Fruit fly (Drosophila melanogaster) ovary, adult (tissue): ENCODE results near the gene CG14454.
"Not testable (repeated sequence)": the region's sequence is repeated elsewhere in the genome, so short reads cannot be mapped to it uniquely, and the experiment has no call there.

ENCODE experiments used
- CG17801 ChIP-seq: fragments of 200-800 bp; optimal IDR thresholded peaks from 2 replicates; lab custom pipeline; 2019; ENCODE audit warnings: missing biosample characterization, mild to moderate bottlenecking, missing genetic modification characterization, moderate library complexity; ENCODE audit not compliant: partially characterized antibody

Gene CG14454

DNA sequence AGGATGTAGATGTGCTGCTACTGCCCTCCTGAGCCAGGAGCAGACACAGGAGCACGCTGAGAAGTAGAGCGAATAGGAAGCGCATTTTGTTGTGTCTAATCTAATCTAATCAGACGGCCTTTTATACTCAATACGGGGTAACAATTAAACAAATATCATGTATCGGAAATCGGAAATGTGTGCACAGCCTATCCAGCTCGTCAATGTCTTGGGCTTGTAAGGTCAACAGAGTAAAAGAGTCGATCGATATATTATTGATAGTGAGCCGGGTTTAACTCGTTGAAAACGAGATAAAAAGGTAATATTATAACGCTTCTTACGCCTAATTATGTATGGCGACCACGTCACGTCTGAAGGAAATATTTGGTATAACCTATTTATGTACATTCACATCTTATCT, at the start of gene CG14454:
TSS of gene CG14454 (minus strand) at position 101 of the 400 bp plus-strand sequence.
- not testable (repeated sequence) for TF ChIP-seq CG17801

- peak; percentile 81 for TF ChIP-seq CG17801
These were observed 49.2 kb upstream of the CG14454 start, which contains the start of gene CG7369 for dm6 chr3L:22741389-22742120. Gene CG7369, plus strand, starts transcription at chr3L:22741793.

dm6 chr3L:22737732-22738611, 45.6 kb upstream of the CG14454 start, which contains the start of gene CG11241:
Gene CG11241, minus strand, starts transcription at chr3L:22738420.
- peak; percentile 37 for TF ChIP-seq CG17801

dm6 chr3L:22733607-22734006, 41.3 kb upstream of the CG14454 start:
- TF ChIP-seq CG17801, result no peak

DNA sequence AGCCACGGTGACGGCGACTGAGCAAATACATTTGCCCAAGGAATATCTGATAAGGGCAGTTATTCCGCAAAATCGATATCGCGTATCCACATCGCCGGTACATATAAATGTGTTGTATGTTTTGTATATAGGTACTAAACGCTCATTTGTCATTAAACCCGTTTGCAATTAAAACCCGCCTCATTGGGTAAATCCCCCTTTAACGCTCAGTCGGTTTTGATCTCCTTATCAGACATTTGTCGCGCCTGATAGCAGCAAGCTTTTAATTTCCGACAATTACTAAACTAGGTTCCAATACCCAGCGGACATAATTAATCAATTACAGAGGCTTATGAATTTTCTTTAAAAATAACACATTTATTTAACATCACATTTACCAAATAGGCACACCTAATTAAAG, 39.1 kb upstream of the CG14454 start:
- TF ChIP-seq CG17801, result no peak

- TF ChIP-seq CG17801, result no peak
These were observed 37.1 kb upstream of the CG14454 start, which contains the start of gene CG32454 for dm6 chr3L:22729466-22729865. Gene CG32454, plus strand, starts transcription at chr3L:22729766.

DNA sequence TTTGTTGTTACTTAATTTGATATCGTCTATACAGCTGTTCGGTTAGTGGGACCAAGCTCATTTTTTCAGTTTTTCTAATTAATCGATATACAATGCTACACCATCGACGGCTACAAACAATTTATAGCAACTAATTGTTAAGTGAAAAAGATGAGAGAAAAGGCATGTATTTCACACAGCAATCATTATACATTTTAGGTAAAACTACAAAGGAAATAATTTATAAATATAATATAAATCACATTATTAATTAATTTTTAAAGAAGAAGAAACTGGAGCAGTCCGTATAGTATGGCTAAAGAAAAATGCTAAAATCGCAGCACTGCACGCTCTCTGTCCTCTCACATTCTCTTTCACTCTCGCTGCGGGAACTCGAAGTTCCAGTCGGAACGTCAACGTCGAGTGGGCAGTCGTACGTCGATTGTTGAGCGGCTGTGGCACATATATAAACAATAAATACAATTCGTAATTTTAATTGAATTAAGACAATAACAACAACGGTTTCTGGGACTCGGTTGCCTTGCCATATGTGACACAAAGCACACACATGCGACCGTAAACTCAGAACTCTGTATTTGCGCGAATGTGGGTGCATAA, 35.5 kb upstream of the CG14454 start, which contains the start of the genes CG14450 and CG11367:
TSS of gene CG14450 (minus strand) at position 51 of the 597 bp plus-strand sequence.
TSS of gene CG11367 (plus strand) at position 373 of the 597 bp plus-strand sequence.
- TF ChIP-seq CG17801, result peak; percentile 44

DNA sequence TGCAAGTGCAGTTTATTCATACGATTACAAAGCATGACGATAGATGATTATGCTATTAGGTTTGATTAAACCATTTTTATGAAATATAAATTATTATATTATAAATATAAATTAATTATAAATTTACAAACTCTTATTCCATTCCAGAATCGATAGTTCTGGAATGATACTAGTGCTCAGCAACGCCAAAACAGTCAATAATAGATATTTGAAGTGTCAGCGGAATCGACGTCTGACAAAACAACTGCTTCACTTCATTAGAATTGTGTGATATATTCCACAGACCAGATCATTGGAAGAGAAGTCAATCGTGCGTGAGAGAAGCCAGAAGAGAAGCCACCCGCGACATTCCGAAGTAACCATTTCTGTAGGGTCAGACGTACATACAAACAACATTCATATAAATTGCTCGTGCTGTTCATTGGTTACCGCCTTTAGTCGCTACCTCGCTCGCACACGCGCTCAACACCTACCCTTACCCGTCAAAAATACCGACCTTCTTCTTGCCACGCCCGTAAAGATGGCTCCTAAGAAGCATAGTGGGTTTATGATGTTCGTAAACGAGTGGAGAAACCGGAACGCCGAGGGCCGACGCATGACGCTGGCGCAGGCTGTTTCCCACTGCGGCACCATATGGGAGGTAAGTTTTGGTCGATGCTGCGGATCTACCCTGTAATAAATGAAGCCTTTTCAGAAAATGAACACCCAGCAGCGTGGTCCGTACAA, 31.9 kb upstream of the CG14454 start:
- TF ChIP-seq CG17801, result no peak

DNA sequence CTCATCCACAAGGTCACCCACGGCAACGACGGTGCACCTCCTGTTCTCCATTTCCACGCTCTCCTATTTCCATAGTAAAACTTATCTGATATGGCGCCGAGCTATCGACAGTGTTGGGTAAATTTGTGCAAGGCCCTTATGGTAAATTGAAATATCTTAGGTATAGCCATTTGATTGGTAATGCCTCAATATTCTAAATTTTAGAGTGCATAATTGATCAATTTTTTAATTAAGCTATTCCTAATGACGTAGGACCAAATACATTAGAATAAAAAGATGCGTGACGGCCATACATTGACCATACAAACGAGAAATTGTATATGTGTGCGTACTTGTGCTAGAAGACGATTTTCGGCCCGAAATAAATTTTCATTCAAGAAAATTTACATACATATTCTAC, 29.7 kb upstream of the CG14454 start, which contains the start of gene CG14451:
TSS of gene CG14451 (minus strand) at position 101 of the 400 bp plus-strand sequence.
- TF ChIP-seq CG17801, result no peak

DNA sequence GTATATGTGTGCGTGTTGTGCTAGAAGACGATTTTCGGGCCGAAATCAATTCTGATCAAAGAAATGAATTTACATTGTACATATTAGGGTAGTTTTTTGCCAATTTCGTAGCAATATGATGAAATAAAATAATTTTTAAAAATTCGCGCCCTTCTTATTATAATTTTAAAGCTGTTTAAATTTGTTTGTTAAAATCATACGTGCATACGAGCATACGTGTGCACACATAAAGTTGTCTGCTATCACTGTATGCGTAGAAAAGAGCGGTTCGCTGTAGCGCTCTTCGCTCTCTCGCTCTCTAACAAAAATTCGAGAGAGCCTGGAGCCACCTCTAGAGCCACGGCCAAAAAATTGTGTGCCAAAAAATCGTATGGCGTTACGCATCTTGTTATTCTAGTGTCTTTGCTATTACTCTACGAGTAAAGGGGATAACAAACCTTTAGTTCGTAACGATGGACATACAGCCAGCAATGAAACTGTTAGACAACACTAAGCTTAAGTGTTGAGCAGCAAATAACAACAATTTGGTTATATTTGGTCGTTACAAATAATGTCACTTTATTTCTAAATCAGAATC, 28.5 kb upstream of the CG14454 start, which contains the start of gene mael:
TSS of gene mael (plus strand) at position 510 of the 577 bp plus-strand sequence.
- TF ChIP-seq CG17801, result not testable (repeated sequence)

dm6 chr3L:22717137-22717767, 24.9 kb upstream of the CG14454 start, which contains the start of the genes ArfGAP3 and CG32452:
Gene ArfGAP3, minus strand, starts transcription at chr3L:22717577.
Gene CG32452, plus strand, starts transcription at chr3L:22717728.
- peak; percentile 67 for TF ChIP-seq CG17801

dm6 chr3L:22713605-22714004, 21.3 kb upstream of the CG14454 start:
- no peak for TF ChIP-seq CG17801

DNA sequence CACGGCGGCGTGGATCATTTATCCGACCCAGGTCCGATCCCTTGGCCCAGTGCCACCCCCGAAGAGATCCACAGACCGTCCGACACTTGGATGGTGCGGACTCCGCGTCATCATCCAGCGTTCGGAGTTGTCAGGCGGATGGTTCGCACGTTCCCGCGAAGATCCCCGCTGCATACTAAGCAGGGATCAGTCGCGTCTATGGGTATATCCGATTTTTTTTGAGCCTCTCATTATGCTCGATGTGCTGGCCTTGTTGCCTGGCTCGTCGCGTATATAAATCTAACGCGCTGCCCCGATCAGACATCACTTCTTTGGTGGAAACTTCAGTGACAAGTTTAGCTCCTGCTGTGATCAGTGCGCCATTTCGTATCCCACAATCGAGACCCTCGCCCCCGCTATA, 19.5 kb upstream of the CG14454 start, which contains the start of gene CG11370:
TSS of gene CG11370 (plus strand) at position 301 of the 400 bp plus-strand sequence.
- TF ChIP-seq CG17801, result no peak

dm6 chr3L:22699133-22699532, 6.8 kb upstream of the CG14454 start, which contains the start of gene CG45116:
Gene CG45116, plus strand, starts transcription at chr3L:22699433.
- TF ChIP-seq CG17801, result no peak
